Worm (Caenorhabditis elegans): ENCODE measurements around the gene lact-4.

DNA sequence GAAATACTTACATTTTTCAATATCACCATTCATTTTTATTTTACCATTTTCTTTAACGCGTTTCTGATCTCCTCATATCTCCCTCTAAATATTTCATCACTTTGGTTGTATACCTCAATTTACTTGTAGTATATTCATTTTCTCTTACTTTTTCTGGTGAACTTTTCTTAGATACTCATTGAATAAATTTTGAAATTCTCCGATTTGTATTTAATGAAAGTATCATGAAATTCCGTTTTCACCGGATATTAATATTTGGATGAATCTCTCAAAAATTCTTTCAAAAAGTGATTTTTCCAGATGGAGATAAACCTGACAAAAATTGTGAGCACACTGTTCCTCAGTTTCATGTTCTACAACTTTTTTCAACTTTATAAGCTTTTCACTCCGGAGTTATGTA, 37.9 kb upstream of the lact-4 start, which contains the start of gene T13H5.8:
- no peak for TF ChIP-seq dao-5 (tag; optimal IDR thresholded peaks at IDR 0.05)
- TF ChIP-seq him-1 (tag; optimal IDR thresholded peaks at IDR 0.05) = no peak
- TF ChIP-seq W03F9.2 (tag; optimal IDR thresholded peaks at IDR 0.05) = no peak

All from whole organism, L4/young adult.